Fruit fly (Drosophila melanogaster): ENCODE results near the gene HDAC3.

Gene HDAC3

DNA sequence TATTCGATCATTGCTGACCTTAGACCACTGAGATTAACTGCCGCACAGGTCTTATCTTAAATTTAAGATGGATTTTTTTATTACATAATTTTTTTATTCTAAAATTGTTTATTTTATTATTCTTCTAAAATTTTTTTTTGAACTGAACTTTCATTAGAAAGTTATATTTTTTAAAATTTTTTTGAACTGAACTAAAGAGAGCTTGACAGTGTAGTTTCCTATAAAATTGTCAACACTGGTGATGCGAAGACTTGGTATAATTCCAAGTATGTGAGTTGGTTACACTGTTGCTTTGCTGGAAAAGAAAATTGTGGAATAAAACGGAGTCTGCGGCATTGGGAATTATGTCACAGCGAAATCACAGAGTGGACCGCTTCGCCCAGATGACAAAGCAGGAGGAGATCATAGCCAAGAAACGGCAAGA lies 10.9 kb upstream of the HDAC3 start, which contains the start of gene CG31550 (continued):
- TF ChIP-seq dac (GFP tag; optimal IDR thresholded peaks at IDR 0.05) (no peak), CG6276 (GFP tag; optimal IDR thresholded peaks at IDR 0.05) (no peak), achi (GFP tag; optimal IDR thresholded peaks at IDR 0.05) (no peak), Sox14 (GFP tag; optimal IDR thresholded peaks at IDR 0.05) (no peak), pdm3 (GFP tag; optimal IDR thresholded peaks at IDR 0.05) (no peak), CG6854 (GFP tag; optimal IDR thresholded peaks at IDR 0.05) (peak; percentile 14), CG8119 (GFP tag; IDR thresholded peaks at IDR 0.05) (peak; percentile 72), Eip75B (GFP tag; optimal IDR thresholded peaks at IDR 0.05) (no peak), Gug (GFP tag; IDR thresholded peaks at IDR 0.05) (peak; percentile 55), svp (GFP tag) (no peak), Eip93F (GFP tag; optimal IDR thresholded peaks at IDR 0.05) (no peak), lz (GFP tag; optimal IDR thresholded peaks at IDR 0.05) (peak; percentile 53), vri (GFP tag; optimal IDR thresholded peaks at IDR 0.05) (no peak), CG11762 (GFP tag; optimal IDR thresholded peaks at IDR 0.05; ENCODE audit: insufficient read depth) (no peak), Sox102F (GFP tag; optimal IDR thresholded peaks at IDR 0.05) (no peak), CG10631 (GFP tag; optimal IDR thresholded peaks at IDR 0.05) (peak; percentile 73), Blimp-1 (GFP tag; optimal IDR thresholded peaks at IDR 0.05) (no peak), Ets21C (GFP tag; optimal IDR thresholded peaks at IDR 0.05) (no peak), CG6163 (GFP tag; IDR thresholded peaks at IDR 0.05) (peak; percentile 52; the same call in 1 of the 3 replicates), Eip78C (GFP tag) (no peak), Sox15 (GFP tag; optimal IDR thresholded peaks at IDR 0.05) (peak; percentile 39), CG16779 (tag; optimal IDR thresholded peaks at IDR 0.05) (no peak), Smox (GFP tag; optimal IDR thresholded peaks at IDR 0.05) (peak; percentile 38), CG6792 (GFP tag; optimal IDR thresholded peaks at IDR 0.05) (peak; percentile 39), CG8632 (GFP tag; optimal IDR thresholded peaks at IDR 0.05) (peak; percentile 47), dsx (GFP tag; optimal IDR thresholded peaks at IDR 0.05; ENCODE audit: poor library complexity, severe bottlenecking) (no peak), net (GFP tag; optimal IDR thresholded peaks at IDR 0.05) (peak; percentile 46), Hr38 (GFP tag; optimal IDR thresholded peaks at IDR 0.05) (no peak), cyc (GFP tag; optimal IDR thresholded peaks at IDR 0.05) (peak; percentile 58), Hr39 (GFP tag; optimal IDR thresholded peaks at IDR 0.05) (peak; percentile 55), topi (GFP tag; optimal IDR thresholded peaks at IDR 0.05) (peak; percentile 57), CG34406 (GFP tag; optimal IDR thresholded peaks at IDR 0.05) (peak; percentile 60), spab (GFP tag; optimal IDR thresholded peaks at IDR 0.05) (no peak)

DNA sequence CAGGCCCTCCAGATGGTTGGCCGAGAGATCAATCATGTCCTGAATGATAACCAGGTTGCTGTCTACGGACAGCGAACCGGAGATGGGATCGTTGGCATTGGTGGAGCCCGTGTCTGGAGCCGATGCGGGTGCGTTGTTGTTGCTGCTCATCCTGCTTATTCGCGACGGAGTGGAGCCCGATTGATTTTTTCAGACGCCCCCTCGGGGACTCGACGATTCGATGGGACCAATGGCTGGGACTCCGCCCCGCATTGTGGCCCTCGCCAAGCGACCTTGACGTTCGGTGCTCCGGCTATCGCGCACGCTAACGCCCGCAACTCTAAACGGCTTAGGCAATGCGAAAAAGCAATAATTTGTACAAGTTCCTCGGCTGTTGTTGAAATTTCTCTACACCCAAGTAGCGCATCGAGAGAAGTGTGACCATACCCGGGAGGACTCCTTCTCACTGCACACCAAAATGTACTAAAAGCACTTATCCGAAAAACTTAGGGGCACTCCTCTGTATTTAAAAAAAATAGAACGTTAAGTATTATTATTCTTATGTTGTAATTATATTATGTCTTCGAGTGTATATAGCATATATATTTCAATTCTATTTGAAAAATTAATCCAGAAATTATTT lies 9.2 kb upstream of the HDAC3 start, which contains the start of gene ksr:
Gene ksr, minus strand, starts transcription at position 419 of the 622 bp plus-strand sequence.
- TF ChIP-seq CG6854 (GFP tag; optimal IDR thresholded peaks at IDR 0.05): peak; percentile 36
- TF ChIP-seq CG31627 (GFP tag; optimal IDR thresholded peaks at IDR 0.05): no peak
- peak; percentile 30 for TF ChIP-seq CG3032 (tag; optimal IDR thresholded peaks at IDR 0.05)
- TF ChIP-seq acj6 (GFP tag; optimal IDR thresholded peaks at IDR 0.05): no peak
- TF ChIP-seq salr (GFP tag; optimal IDR thresholded peaks at IDR 0.05): no peak
- no peak for TF ChIP-seq Sox102F (GFP tag; optimal IDR thresholded peaks at IDR 0.05)
- no peak for TF ChIP-seq svp (GFP tag)
- no peak for TF ChIP-seq pdm3 (GFP tag; optimal IDR thresholded peaks at IDR 0.05)
- TF ChIP-seq Met (GFP tag; optimal IDR thresholded peaks at IDR 0.05): no peak
- TF ChIP-seq eg (GFP tag; IDR thresholded peaks at IDR 0.05): peak; percentile 22; the same call in 1 of the 3 replicates
- no peak for TF ChIP-seq CG4318 (GFP tag; optimal IDR thresholded peaks at IDR 0.05)
- TF ChIP-seq esn (GFP tag; optimal IDR thresholded peaks at IDR 0.05): peak; percentile 29
- peak; percentile 7; the same call in 1 of the 3 replicates for TF ChIP-seq CG6163 (GFP tag; IDR thresholded peaks at IDR 0.05)
- TF ChIP-seq lz (GFP tag; optimal IDR thresholded peaks at IDR 0.05): no peak
- TF ChIP-seq Sox14 (GFP tag; optimal IDR thresholded peaks at IDR 0.05): no peak
- TF ChIP-seq topi (GFP tag; optimal IDR thresholded peaks at IDR 0.05): no peak
- peak; percentile 18 for TF ChIP-seq Ets96B (tag; optimal IDR thresholded peaks at IDR 0.05)
- no peak for TF ChIP-seq CG6276 (GFP tag; optimal IDR thresholded peaks at IDR 0.05)
